Worm (Caenorhabditis elegans) whole organism, L1 larva: ENCODE data around the gene Y46H3D.8.

ENCODE experiments used
- C04F5.9 ChIP-seq: sonication (generic microtip); optimal IDR thresholded peaks from 2 replicates; lab custom pipeline; 2016; ENCODE audit warnings: missing genetic modification characterization, missing compliant biosample characterization
- Y116A8C.19 ChIP-seq: sonication (generic microtip); optimal IDR thresholded peaks from 2 replicates; lab custom pipeline; 2016; ENCODE audit warnings: missing compliant biosample characterization, missing genetic modification characterization, borderline replicate concordance
- alr-1 ChIP-seq: fragments of 200-800 bp; sonication (Bioruptor generic); optimal IDR thresholded peaks from 2 replicates; lab custom pipeline; 2018; ENCODE audit warnings: borderline replicate concordance, mild to moderate bottlenecking, missing genetic modification characterization, missing compliant biosample characterization
- ama-1 ChIP-seq: fragments of 150-350 bp; optimal IDR thresholded peaks from 2 replicates; lab custom pipeline; 2014
- blmp-1 ChIP-seq: fragments of 150-350 bp; optimal IDR thresholded peaks from 2 replicates; lab custom pipeline; 2014; ENCODE audit warnings: missing biosample characterization, missing genetic modification characterization
- ceh-82 ChIP-seq, 3 experiments: fragments of 150-350 bp in 1 of 3; sonication (generic microtip) in 2 of 3; optimal IDR thresholded peaks; 2 replicates each; lab custom pipeline; 2014 to 2017; ENCODE audit warnings: missing biosample characterization in 3 of 3, missing genetic modification characterization in 3 of 3
- ceh-90 ChIP-seq: sonication (generic microtip); optimal IDR thresholded peaks from 2 replicates; lab custom pipeline; 2016; ENCODE audit warnings: missing genetic modification characterization, missing compliant biosample characterization
- dpl-1 ChIP-seq, 3 experiments: fragments of 150-350 bp in 2 of 3; sonication (generic microtip) in 1 of 3; optimal IDR thresholded peaks; 2 replicates each; lab custom pipeline; 2014 to 2017; ENCODE audit warnings: missing biosample characterization in 3 of 3, missing genetic modification characterization in 3 of 3, missing genetic modification reagents in 3 of 3
- egl-27 ChIP-seq, 2 experiments: fragments of 150-350 bp in 1 of 2; sonication (generic microtip); optimal IDR thresholded peaks; 3 replicates each; lab custom pipeline; 2017 to 2018; ENCODE audit warnings: missing biosample characterization in 2 of 2, missing genetic modification characterization in 2 of 2, missing genetic modification reagents in 2 of 2
- elt-2 ChIP-seq: sonication (generic microtip); optimal IDR thresholded peaks from 2 replicates; lab custom pipeline; 2016; ENCODE audit warnings: missing genetic modification characterization, mild to moderate bottlenecking, inconsistent platforms, missing compliant biosample characterization, missing genetic modification reagents
- elt-3 ChIP-seq, 6 experiments: fragments of 150-350 bp in 1 of 6; sonication (generic microtip); optimal IDR thresholded peaks; 2 replicates each; lab custom pipeline; 2017 to 2018; ENCODE audit warnings: missing biosample characterization in 6 of 6, missing genetic modification characterization in 6 of 6, inconsistent platforms in 1 of 6
- fkh-4 ChIP-seq: sonication (generic microtip); optimal IDR thresholded peaks from 2 replicates; lab custom pipeline; 2016; ENCODE audit warnings: missing compliant biosample characterization, missing genetic modification characterization, borderline replicate concordance
- fos-1 ChIP-seq: fragments of 150-350 bp; optimal IDR thresholded peaks from 2 replicates; lab custom pipeline; 2014; ENCODE audit warnings: missing biosample characterization, missing genetic modification characterization
- grh-1 ChIP-seq: fragments of 200-800 bp; sonication (Bioruptor generic); IDR thresholded peaks from 2 replicates; pipeline ENCODE4 v1.3.6; 2022; ENCODE audit warnings: missing genetic modification reagents, missing genetic modification characterization, missing compliant biosample characterization
- jun-1 ChIP-seq: fragments of 150-350 bp; optimal IDR thresholded peaks from 2 replicates; lab custom pipeline; 2014; ENCODE audit warnings: missing biosample characterization, missing genetic modification reagents, missing genetic modification characterization
- lin-13 ChIP-seq: fragments of 150-350 bp; optimal IDR thresholded peaks from 2 replicates; lab custom pipeline; 2014; ENCODE audit warnings: missing biosample characterization, missing genetic modification reagents, missing genetic modification characterization
- lin-14 ChIP-seq: fragments of 200-800 bp; sonication (Bioruptor generic); optimal IDR thresholded peaks from 2 replicates; lab custom pipeline; 2018; ENCODE audit warnings: mild to moderate bottlenecking, missing genetic modification characterization, moderate library complexity, missing compliant biosample characterization
- lin-15B ChIP-seq: fragments of 150-350 bp; sonication (generic microtip); optimal IDR thresholded peaks from 3 replicates; lab custom pipeline; 2014; ENCODE audit warnings: missing biosample characterization, missing genetic modification characterization
- lin-35 ChIP-seq, 2 experiments: fragments of 150-350 bp; optimal IDR thresholded peaks; 2 replicates each; lab custom pipeline; 2014; ENCODE audit warnings: missing biosample characterization in 2 of 2, missing genetic modification characterization in 2 of 2, missing genetic modification reagents in 2 of 2
- lin-39 ChIP-seq: fragments of 150-350 bp; optimal IDR thresholded peaks from 2 replicates; lab custom pipeline; 2014; ENCODE audit warnings: missing biosample characterization, missing genetic modification reagents, missing genetic modification characterization
- nhr-20 ChIP-seq: sonication (generic microtip); optimal IDR thresholded peaks from 2 replicates; lab custom pipeline; 2016; ENCODE audit warnings: mild to moderate bottlenecking, missing genetic modification characterization, missing compliant biosample characterization
- nhr-71 ChIP-seq: sonication (generic microtip); optimal IDR thresholded peaks from 2 replicates; lab custom pipeline; 2016; ENCODE audit warnings: mild to moderate bottlenecking, missing genetic modification characterization, moderate library complexity, missing compliant biosample characterization
- nhr-76 ChIP-seq: sonication (generic microtip); optimal IDR thresholded peaks from 2 replicates; lab custom pipeline; 2017; ENCODE audit warnings: missing biosample characterization, missing genetic modification characterization
- nhr-84 ChIP-seq: sonication (generic microtip); optimal IDR thresholded peaks from 2 replicates; lab custom pipeline; 2017; ENCODE audit warnings: missing biosample characterization, missing genetic modification characterization
- nhr-85 ChIP-seq: sonication (generic microtip); peaks from one replicate; lab custom pipeline; 2016; ENCODE audit warnings: missing genetic modification characterization, inconsistent platforms, missing compliant biosample characterization
- pax-3 ChIP-seq: fragments of 200-800 bp; sonication (Bioruptor generic); optimal IDR thresholded peaks from 2 replicates; lab custom pipeline; 2018; ENCODE audit warnings: mild to moderate bottlenecking, missing genetic modification characterization, moderate library complexity, missing compliant biosample characterization
- pqm-1 ChIP-seq: sonication (generic microtip); optimal IDR thresholded peaks from 3 replicates; lab custom pipeline; 2017; ENCODE audit warnings: missing biosample characterization, missing genetic modification characterization
- rnt-1 ChIP-seq: sonication (generic microtip); optimal IDR thresholded peaks from 2 replicates; lab custom pipeline; 2016; ENCODE audit warnings: mild to moderate bottlenecking, missing genetic modification characterization, moderate library complexity, missing compliant biosample characterization
- snpc-4 ChIP-seq: fragments of 150-350 bp; optimal IDR thresholded peaks from 2 replicates; lab custom pipeline; 2014; ENCODE audit warnings: missing biosample characterization, missing genetic modification characterization
- snu-23 ChIP-seq: sonication (generic microtip); optimal IDR thresholded peaks from 2 replicates; lab custom pipeline; 2016; ENCODE audit warnings: missing genetic modification characterization, missing compliant biosample characterization
- sup-37 ChIP-seq: fragments of 200-800 bp; sonication (Bioruptor generic); optimal IDR thresholded peaks from 2 replicates; lab custom pipeline; 2018; ENCODE audit warnings: mild to moderate bottlenecking, missing genetic modification characterization, missing compliant biosample characterization
- unc-30 ChIP-seq: sonication (generic microtip); optimal IDR thresholded peaks from 2 replicates; lab custom pipeline; 2017; ENCODE audit warnings: missing biosample characterization, missing genetic modification characterization
- unc-62 ChIP-seq: fragments of 150-350 bp; optimal IDR thresholded peaks from 2 replicates; lab custom pipeline; 2014; ENCODE audit warnings: missing biosample characterization, missing genetic modification reagents, missing genetic modification characterization
- vab-15 ChIP-seq: sonication (generic microtip); optimal IDR thresholded peaks from 2 replicates; lab custom pipeline; 2017; ENCODE audit warnings: missing genotype, mild to moderate bottlenecking, missing genetic modification characterization, missing compliant biosample characterization
- xbp-1 ChIP-seq: sonication (generic microtip); optimal IDR thresholded peaks from 2 replicates; lab custom pipeline; 2016; ENCODE audit warnings: missing genetic modification characterization, missing compliant biosample characterization
- zag-1 ChIP-seq: fragments of 150-350 bp; optimal IDR thresholded peaks from 2 replicates; lab custom pipeline; 2014; ENCODE audit warnings: missing biosample characterization, missing genetic modification characterization
- ztf-4 ChIP-seq: fragments of 150-350 bp; optimal IDR thresholded peaks from 2 replicates; lab custom pipeline; 2014; ENCODE audit warnings: missing biosample characterization, missing genetic modification characterization

Y46H3D.8 gene

ce11 chrV:1593799-1594420 lies 37.1 kb downstream of the Y46H3D.8 start, which contains the start of gene F16B4.4:
F16B4.4 (plus strand) TSS chrV:1594019.
- peak; percentile 45 for TF ChIP-seq nhr-20 (tag; lab: Kevin White, UChicago)
- no peak for TF ChIP-seq pax-3 (tag; lab: Kevin White, UChicago)
- peak; percentile 17 for TF ChIP-seq nhr-71 (tag; lab: Kevin White, UChicago)
- TF ChIP-seq snu-23 (GFP tag; lab: Kevin White, UChicago): peak; percentile 13
- TF ChIP-seq jun-1 (tag; lab: Kevin White, UChicago): peak; percentile 30
- no peak for TF ChIP-seq ama-1 (lab: Kevin White, UChicago)
- TF ChIP-seq blmp-1 (tag; lab: Kevin White, UChicago): peak; percentile 75
- no peak for TF ChIP-seq fos-1 (tag; lab: Kevin White, UChicago)
- TF ChIP-seq xbp-1 (tag; lab: Kevin White, UChicago): no peak
- TF ChIP-seq alr-1: no peak
- TF ChIP-seq lin-14 (GFP tag; lab: Kevin White, UChicago): no peak
- TF ChIP-seq nhr-85: peak; percentile 74
- no peak for TF ChIP-seq pqm-1 (tag; lab: Kevin White, UChicago)
- peak in 1 of 2 experiments; percentile 18 for TF ChIP-seq lin-35 (GFP tag; optimal IDR thresholded peaks at IDR 0.05; lab: Kevin White, UChicago)
- TF ChIP-seq vab-15 (tag; lab: Kevin White, UChicago): no peak
- no peak for TF ChIP-seq dpl-1 (GFP tag; optimal IDR thresholded peaks at IDR 0.05; lab: Kevin White, UChicago)
- TF ChIP-seq ceh-90 (tag; lab: Kevin White, UChicago): no peak
- peak in 2 of 6 experiments; percentile 58 to 71 for TF ChIP-seq elt-3 (tag; optimal IDR thresholded peaks at IDR 0.05; lab: Kevin White, UChicago)

- TF ChIP-seq lin-13 (GFP tag; lab: Kevin White, UChicago) (no peak), lin-39 (no peak), Y116A8C.19 (no peak), nhr-84 (no peak), fos-1 (tag; lab: Kevin White, UChicago) (no peak), C04F5.9 (tag; lab: Kevin White, UChicago) (no peak), nhr-71 (tag; lab: Kevin White, UChicago) (no peak), lin-15B (tag; lab: Kevin White, UChicago) (no peak), unc-30 (no peak), ama-1 (lab: Kevin White, UChicago) (no peak), fkh-4 (tag; lab: Kevin White, UChicago) (no peak), ceh-90 (tag; lab: Kevin White, UChicago) (no peak), grh-1 (no peak), snpc-4 (tag; lab: Kevin White, UChicago) (no peak), pax-3 (tag; lab: Kevin White, UChicago) (no peak), sup-37 (no peak), egl-27 (tag; optimal IDR thresholded peaks at IDR 0.05; lab: Kevin White, UChicago) (no peak), snu-23 (GFP tag; lab: Kevin White, UChicago) (no peak), zag-1 (tag; lab: Kevin White, UChicago) (no peak)
- TF ChIP-seq, all 84 proteins: peak for 0
Measured at ce11 chrV:1588128-1588527, 42.9 kb downstream of the Y46H3D.8 start, which contains the start of gene F16B4.5. F16B4.5 (plus strand) TSS chrV:1588428.

ce11 chrV:1586906-1587305 lies 44.1 kb downstream of the Y46H3D.8 start, which contains the start of gene F16B4.6:
F16B4.6 (plus strand) TSS chrV:1587206.
- TF ChIP-seq nhr-85 (no peak), ztf-4 (no peak)

ce11 chrV:1585411-1585810 lies 45.6 kb downstream of the Y46H3D.8 start, which contains the start of gene F16B4.7:
F16B4.7 (plus strand) TSS chrV:1585711.
- no peak for TF ChIP-seq ztf-4
- TF ChIP-seq unc-62 (GFP tag; lab: Kevin White, UChicago): no peak
- TF ChIP-seq lin-15B (tag; lab: Kevin White, UChicago): no peak
- no peak for TF ChIP-seq elt-2 (tag; lab: Kevin White, UChicago)
- TF ChIP-seq rnt-1 (tag; lab: Kevin White, UChicago): no peak
- TF ChIP-seq ceh-82 (tag; optimal IDR thresholded peaks at IDR 0.05; lab: Kevin White, UChicago): no peak
- no peak for TF ChIP-seq nhr-76
